Fruit fly (Drosophila melanogaster) S2 (cell line): ENCODE results near the gene CG6753.
A peak's percentile ranks its signal among the peaks of the same experiment; 100 is the strongest.

Experiments used
- CG8478 ChIP-seq: fragments of >200 bp; optimal IDR thresholded peaks from 2 replicates; lab custom pipeline; 2018
- CTCF ChIP-seq, 2 experiments: fragments of >200 bp; optimal IDR thresholded peaks; 2 replicates each; lab custom pipeline; 2018

Gene CG6753

DNA sequence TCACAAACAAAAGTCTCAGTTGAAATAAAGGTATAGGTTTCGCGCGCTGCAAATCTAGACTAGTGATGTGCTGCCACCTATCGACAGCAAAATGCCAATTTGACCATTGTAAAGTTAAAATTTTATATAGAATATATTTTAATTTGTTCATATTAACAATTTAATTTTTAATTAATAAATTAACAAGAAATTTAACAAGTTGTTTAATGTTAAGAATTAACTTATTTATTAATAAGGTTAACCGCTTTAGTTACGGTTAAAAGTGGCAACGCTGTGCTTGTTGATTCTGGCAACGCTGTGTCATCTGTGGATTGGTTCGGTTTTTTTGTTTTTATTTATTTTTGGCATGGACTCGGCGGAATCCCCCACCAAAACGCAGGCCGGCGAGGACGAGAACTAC is 11.9 kb downstream of the CG6753 start, which contains the start of gene Not10:
Gene Not10, plus strand, starts transcription at position 279 of the 400 bp plus-strand sequence.
- peak in 1 of 2 experiments; percentile 9 for TF ChIP-seq CTCF (optimal IDR thresholded peaks at IDR 0.05; lab: Kevin White, UChicago)
- TF ChIP-seq CG8478 (lab: Kevin White, UChicago), result no peak

DNA sequence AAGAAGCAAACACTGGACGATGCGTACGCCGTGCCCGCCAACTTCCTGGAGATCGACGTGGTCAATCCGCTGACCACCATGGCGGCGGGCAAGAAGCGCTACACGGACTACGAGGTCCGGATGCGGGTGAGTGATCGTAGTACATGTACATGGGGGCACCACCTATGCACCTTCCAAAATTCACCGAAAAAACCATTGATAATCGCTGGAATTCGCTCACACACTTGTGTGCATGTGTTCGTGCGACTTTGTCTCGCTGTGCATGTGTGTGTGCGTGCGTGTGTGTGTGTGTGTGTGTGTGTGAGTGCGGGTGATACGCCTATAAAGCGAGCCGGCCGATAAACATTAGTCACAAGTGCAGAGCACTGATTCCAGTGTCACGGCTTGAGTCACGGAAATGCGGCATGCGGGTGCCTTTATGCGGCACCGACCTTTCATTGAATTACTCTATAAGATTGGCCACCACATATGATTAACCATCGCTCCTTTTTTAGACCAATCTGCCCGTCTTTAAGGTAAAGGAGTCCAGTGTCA is 13.8 kb downstream of the CG6753 start:
- no peak for TF ChIP-seq CTCF (optimal IDR thresholded peaks at IDR 0.05; lab: Kevin White, UChicago)

dm6 chr3R:12627691-12628148 is 14.6 kb downstream of the CG6753 start, which contains the start of the genes Vha55 and Snx3:
Gene Vha55, minus strand, starts transcription at chr3R:12627829.
Gene Snx3, plus strand, starts transcription at chr3R:12628031.
- TF ChIP-seq CTCF (optimal IDR thresholded peaks at IDR 0.05; lab: Kevin White, UChicago) (peak; percentile 79 to 90), CG8478 (lab: Kevin White, UChicago) (no peak)

DNA sequence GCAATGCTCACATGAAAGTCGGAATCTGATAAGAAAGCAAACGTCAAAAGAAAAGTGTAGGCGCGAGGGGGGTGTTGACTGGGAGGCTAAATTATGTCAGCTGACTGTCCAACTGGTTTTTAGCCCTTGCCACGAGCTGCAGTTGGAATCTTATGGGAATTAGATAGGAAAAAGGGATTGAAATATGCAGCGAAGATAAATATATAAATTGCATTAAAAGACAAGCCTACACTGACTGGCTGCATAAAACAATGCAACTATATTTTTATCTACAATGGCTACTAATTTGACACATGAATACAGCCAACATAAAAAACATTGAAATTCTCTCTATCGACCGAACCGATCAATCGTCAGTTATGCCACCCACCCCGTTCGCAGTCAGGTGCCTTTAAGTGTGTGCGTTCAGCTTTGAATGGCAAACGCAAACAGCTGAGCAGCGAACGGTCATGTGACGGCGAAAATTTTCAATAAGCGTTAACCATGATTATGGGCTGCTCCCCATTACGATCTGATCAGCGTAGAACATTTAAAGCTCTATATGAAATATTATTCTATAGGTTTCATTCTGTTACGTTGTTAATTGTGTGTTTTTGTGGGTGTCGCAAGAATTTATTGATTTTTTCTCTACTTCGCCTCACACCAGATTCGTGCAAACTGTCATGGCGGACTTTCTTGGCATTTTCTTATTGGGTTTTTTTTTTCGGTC is 15.5 kb downstream of the CG6753 start:
- TF ChIP-seq CG8478 (lab: Kevin White, UChicago) (no peak), CTCF (optimal IDR thresholded peaks at IDR 0.05; lab: Kevin White, UChicago) (no peak)

DNA sequence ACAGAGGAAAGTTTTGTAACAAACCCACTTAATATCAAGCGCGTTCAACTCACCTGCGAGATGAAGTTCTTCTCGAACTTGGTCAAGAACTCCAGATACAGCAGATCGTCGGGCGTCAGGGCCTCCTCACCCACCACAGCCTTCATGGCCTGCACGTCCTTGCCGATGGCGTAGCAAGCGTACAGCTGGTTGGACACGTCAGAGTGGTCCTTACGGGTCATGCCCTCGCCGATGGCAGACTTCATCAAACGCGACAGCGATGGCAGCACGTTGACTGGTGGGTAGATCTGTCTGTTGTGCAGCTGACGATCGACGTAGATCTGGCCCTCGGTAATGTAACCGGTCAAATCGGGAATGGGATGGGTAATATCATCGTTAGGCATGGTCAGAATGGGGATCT is 17.4 kb downstream of the CG6753 start:
- TF ChIP-seq CG8478 (lab: Kevin White, UChicago) (no peak), CTCF (optimal IDR thresholded peaks at IDR 0.05; lab: Kevin White, UChicago) (no peak)

- TF ChIP-seq CTCF (optimal IDR thresholded peaks at IDR 0.05; lab: Kevin White, UChicago), result no peak
- no peak for TF ChIP-seq CG8478 (lab: Kevin White, UChicago)
These were observed 19.5 kb downstream of the CG6753 start for dm6 chr3R:12622778-12623177.

DNA sequence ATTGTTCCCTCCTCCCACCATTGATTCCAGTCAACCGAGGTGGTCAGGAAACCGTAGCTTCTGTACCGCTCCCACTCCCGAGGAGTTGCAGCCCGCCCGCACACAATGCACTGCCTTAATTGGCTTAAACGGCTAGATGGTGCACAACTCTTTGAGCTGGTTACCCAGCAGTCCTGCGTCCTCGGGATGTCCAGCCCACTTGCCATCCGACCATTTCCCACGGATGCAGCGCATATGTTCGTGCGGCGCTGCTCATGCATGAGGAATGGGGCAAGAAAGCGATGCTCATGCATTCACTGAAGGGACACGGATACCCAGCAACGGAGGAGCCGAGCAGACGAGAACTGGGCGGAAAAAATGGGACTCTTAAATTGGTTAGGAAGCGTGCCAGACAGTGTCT is 26.7 kb downstream of the CG6753 start:
- TF ChIP-seq CTCF (optimal IDR thresholded peaks at IDR 0.05; lab: Kevin White, UChicago) (no peak), CG8478 (lab: Kevin White, UChicago) (no peak)

DNA sequence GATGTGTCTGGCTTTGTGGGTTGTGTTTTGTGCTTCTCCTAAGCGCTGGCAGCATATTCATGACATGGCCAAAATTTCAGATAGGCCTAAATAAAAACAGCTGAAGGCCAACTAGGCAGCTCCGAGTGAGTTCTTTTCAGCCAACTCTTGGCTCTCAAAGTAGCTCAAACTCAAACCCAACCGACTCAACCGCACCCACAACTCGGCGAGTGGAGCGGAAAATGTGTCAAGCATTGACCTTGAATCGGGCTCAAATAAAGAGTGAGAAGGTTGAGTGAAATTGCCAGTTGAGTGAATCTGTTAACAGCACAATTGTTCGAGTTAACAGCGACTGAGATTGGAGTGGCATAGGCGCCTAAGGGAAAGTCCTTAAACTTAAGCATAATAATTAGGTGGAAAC is 30.3 kb downstream of the CG6753 start:
- TF ChIP-seq CG8478 (lab: Kevin White, UChicago) (no peak), CTCF (optimal IDR thresholded peaks at IDR 0.05; lab: Kevin White, UChicago) (no peak)

DNA sequence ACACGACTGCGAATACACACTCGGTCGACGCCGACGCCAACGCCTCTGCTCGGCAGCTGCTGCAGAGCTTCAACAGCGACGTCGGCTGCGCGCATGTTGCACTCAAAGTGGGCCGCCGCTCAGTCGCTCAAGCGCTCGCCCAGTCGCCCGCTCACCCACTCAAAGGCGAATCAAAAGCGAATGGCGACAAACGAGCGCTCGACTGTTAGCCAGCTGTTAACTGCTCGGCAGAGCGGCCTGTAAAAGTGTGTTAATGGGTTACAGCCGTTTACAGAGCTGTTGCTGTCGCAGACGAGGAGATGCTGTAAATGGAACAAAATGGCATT is 46.4 kb downstream of the CG6753 start:
- TF ChIP-seq CG8478 (lab: Kevin White, UChicago) (no peak), CTCF (optimal IDR thresholded peaks at IDR 0.05; lab: Kevin White, UChicago) (no peak)

- TF ChIP-seq CG8478 (lab: Kevin White, UChicago), result no peak
- TF ChIP-seq CTCF (optimal IDR thresholded peaks at IDR 0.05; lab: Kevin White, UChicago), result no peak
These were observed 46.9 kb downstream of the CG6753 start, which contains the start of gene Octbeta2R for dm6 chr3R:12595187-12595889. Gene Octbeta2R, minus strand, starts transcription at chr3R:12595725.

DNA sequence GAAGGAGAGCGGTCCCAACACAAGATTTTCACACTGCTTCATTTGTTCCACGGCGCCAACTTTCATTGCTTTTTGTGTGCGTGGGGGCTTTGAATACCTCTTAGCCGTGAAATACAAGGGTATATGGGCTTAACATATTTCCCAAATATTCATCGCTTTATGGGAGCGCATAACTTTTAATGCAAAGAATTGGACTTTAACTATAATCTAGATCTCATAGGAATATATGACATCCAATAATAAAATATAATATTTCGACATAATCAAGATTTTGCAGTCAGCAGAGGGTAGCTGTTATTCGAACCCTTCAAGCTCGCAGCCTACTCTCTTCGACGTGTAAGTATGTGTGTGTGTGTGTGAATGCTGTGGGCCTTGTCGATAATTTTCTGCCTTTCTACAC is 50.6 kb downstream of the CG6753 start:
- TF ChIP-seq CTCF (optimal IDR thresholded peaks at IDR 0.05; lab: Kevin White, UChicago), result no peak
- no peak for TF ChIP-seq CG8478 (lab: Kevin White, UChicago)
